Worm (Caenorhabditis elegans): ENCODE measurements around the gene C32B5.13.

The C32B5.13 gene

ce11 chrII:923521-923920 is 38.3 kb downstream of the C32B5.13 start, which contains the start of gene fbxc-28:
Gene fbxc-28, plus strand, starts transcription at chrII:923821.
- no peak for TF ChIP-seq C38D4.7 (GFP tag; optimal IDR thresholded peaks at IDR 0.05)
- TF ChIP-seq fkh-10 (GFP tag; optimal IDR thresholded peaks at IDR 0.05), result no peak
- no peak for TF ChIP-seq sdc-2 (tag; optimal IDR thresholded peaks at IDR 0.05)
- no peak for TF ChIP-seq ceh-31 (tag; optimal IDR thresholded peaks at IDR 0.05)
- TF ChIP-seq ceh-34 (tag; optimal IDR thresholded peaks at IDR 0.05), result no peak
- no peak for TF ChIP-seq nhr-232 (tag; optimal IDR thresholded peaks at IDR 0.05)
- no peak for TF ChIP-seq che-1 (tag; optimal IDR thresholded peaks at IDR 0.05)
- no peak for TF ChIP-seq npax-4 (tag; optimal IDR thresholded peaks at IDR 0.05)
- TF ChIP-seq K09A11.1 (tag; optimal IDR thresholded peaks at IDR 0.05; ENCODE audit: insufficient read depth), result no peak
- no peak for TF ChIP-seq ceh-6 (GFP tag; optimal IDR thresholded peaks at IDR 0.05)
- no peak for TF ChIP-seq eyg-1 (tag; optimal IDR thresholded peaks at IDR 0.05)
- no peak for TF ChIP-seq gmeb-2 (tag; optimal IDR thresholded peaks at IDR 0.05)
- TF ChIP-seq ttx-3 (tag; optimal IDR thresholded peaks at IDR 0.05), result no peak
- TF ChIP-seq T23F11.4 (GFP tag; optimal IDR thresholded peaks at IDR 0.05), result no peak

- TF ChIP-seq Y22D7AL.16 (tag; optimal IDR thresholded peaks at IDR 0.05), result no peak
- TF ChIP-seq C38D4.7 (GFP tag; optimal IDR thresholded peaks at IDR 0.05), result no peak
- no peak for TF ChIP-seq unc-55 (GFP tag; optimal IDR thresholded peaks at IDR 0.05)
- no peak for TF ChIP-seq dve-1 (tag; optimal IDR thresholded peaks at IDR 0.05)
- TF ChIP-seq ceh-6 (GFP tag; optimal IDR thresholded peaks at IDR 0.05), result no peak
- TF ChIP-seq ztf-16 (tag; optimal IDR thresholded peaks at IDR 0.05), result no peak
- no peak for TF ChIP-seq ttx-3 (tag; optimal IDR thresholded peaks at IDR 0.05)
- no peak for TF ChIP-seq pax-1 (tag; optimal IDR thresholded peaks at IDR 0.05)
- TF ChIP-seq pha-2 (tag; optimal IDR thresholded peaks at IDR 0.05), result no peak
- TF ChIP-seq odd-2 (tag; optimal IDR thresholded peaks at IDR 0.05), result no peak
- no peak for TF ChIP-seq ceh-24 (tag; optimal IDR thresholded peaks at IDR 0.05)
- no peak for TF ChIP-seq ceh-2 (tag; optimal IDR thresholded peaks at IDR 0.05)
- no peak for TF ChIP-seq zip-5 (tag; optimal IDR thresholded peaks at IDR 0.05)
- TF ChIP-seq che-1 (tag; optimal IDR thresholded peaks at IDR 0.05), result no peak
- TF ChIP-seq hlh-6 (tag; optimal IDR thresholded peaks at IDR 0.05), result no peak
- no peak for TF ChIP-seq sdc-2 (tag; optimal IDR thresholded peaks at IDR 0.05)
- no peak for TF ChIP-seq F13H6.1 (tag; optimal IDR thresholded peaks at IDR 0.05)
- no peak for TF ChIP-seq ceh-34 (tag; optimal IDR thresholded peaks at IDR 0.05)
Observed at ce11 chrII:922778-923177, 39.1 kb downstream of the C32B5.13 start.

- TF ChIP-seq pag-3 (tag; optimal IDR thresholded peaks at IDR 0.05; ENCODE audit: borderline replicate concordance), result no peak
- TF ChIP-seq lim-6 (tag; optimal IDR thresholded peaks at IDR 0.05), result no peak
- no peak for TF ChIP-seq ceh-2 (tag; optimal IDR thresholded peaks at IDR 0.05)
- no peak for TF ChIP-seq pha-4 (tag; optimal IDR thresholded peaks at IDR 0.05)
- TF ChIP-seq ceh-9 (tag; optimal IDR thresholded peaks at IDR 0.05), result no peak
- TF ChIP-seq ceh-45 (GFP tag; IDR thresholded peaks at IDR 0.05), result no peak
- no peak for TF ChIP-seq F13H6.1 (tag; optimal IDR thresholded peaks at IDR 0.05)
- no peak for TF ChIP-seq ztf-16 (tag; optimal IDR thresholded peaks at IDR 0.05)
- TF ChIP-seq zip-5 (tag; optimal IDR thresholded peaks at IDR 0.05), result no peak
- no peak for TF ChIP-seq nhr-11 (tag; optimal IDR thresholded peaks at IDR 0.05)
- no peak for TF ChIP-seq hlh-13 (GFP tag; optimal IDR thresholded peaks at IDR 0.05)
- no peak for TF ChIP-seq nfya-1 (tag; optimal IDR thresholded peaks at IDR 0.05)
- TF ChIP-seq mec-3 (tag; optimal IDR thresholded peaks at IDR 0.05; ENCODE audit: borderline replicate concordance), result no peak
- TF ChIP-seq eyg-1 (tag; optimal IDR thresholded peaks at IDR 0.05), result no peak
- no peak for TF ChIP-seq elt-2 (tag; optimal IDR thresholded peaks at IDR 0.05)
Observed at ce11 chrII:920326-920725, 41.5 kb downstream of the C32B5.13 start.

- TF ChIP-seq lim-6 (tag; optimal IDR thresholded peaks at IDR 0.05) (no peak), tbx-7 (tag; optimal IDR thresholded peaks at IDR 0.05) (no peak), fax-1 (tag; optimal IDR thresholded peaks at IDR 0.05) (no peak), ref-2 (tag; optimal IDR thresholded peaks at IDR 0.05) (no peak), rnt-1 (tag; optimal IDR thresholded peaks at IDR 0.05) (no peak), zip-5 (tag; optimal IDR thresholded peaks at IDR 0.05) (no peak), hlh-15 (tag; optimal IDR thresholded peaks at IDR 0.05) (no peak), ceh-22 (tag; optimal IDR thresholded peaks at IDR 0.05) (no peak), dmd-4 (tag; optimal IDR thresholded peaks at IDR 0.05; ENCODE audit: borderline replicate concordance) (no peak), C08G9.2 (tag; optimal IDR thresholded peaks at IDR 0.05) (no peak), pqm-1 (tag; optimal IDR thresholded peaks at IDR 0.05) (no peak), ceh-48 (tag; optimal IDR thresholded peaks at IDR 0.05) (no peak)
Observed at ce11 chrII:917324-917723, 44.5 kb downstream of the C32B5.13 start, which contains the start of gene fbxc-30. Gene fbxc-30, plus strand, starts transcription at chrII:917624.
